Fruit fly (Drosophila melanogaster) Kc167 (cell line): Measurements from ENCODE around the gene IntS12.

Experiments
- Myc ChIP-seq: fragments of >200 bp; optimal IDR thresholded peaks from 2 replicates; lab custom pipeline; 2017; ENCODE audit warnings: missing external identifiers
- Sin3A ChIP-seq: fragments of >200 bp; optimal IDR thresholded peaks from 2 replicates; lab custom pipeline; 2018; ENCODE audit warnings: missing external identifiers
- h ChIP-seq: fragments of >200 bp; optimal IDR thresholded peaks from 3 replicates; lab custom pipeline; 2018; ENCODE audit warnings: missing external identifiers
- insv ChIP-seq: fragments of >200 bp; optimal IDR thresholded peaks from 3 replicates; lab custom pipeline; 2018; ENCODE audit warnings: missing external identifiers
- psq ChIP-seq: fragments of >200 bp; optimal IDR thresholded peaks from 2 replicates; lab custom pipeline; 2017; ENCODE audit warnings: missing external identifiers
- ttk ChIP-seq: sonication (Bioruptor generic); optimal IDR thresholded peaks from 2 replicates; lab custom pipeline; 2017; ENCODE audit warnings: missing external identifiers

DNA sequence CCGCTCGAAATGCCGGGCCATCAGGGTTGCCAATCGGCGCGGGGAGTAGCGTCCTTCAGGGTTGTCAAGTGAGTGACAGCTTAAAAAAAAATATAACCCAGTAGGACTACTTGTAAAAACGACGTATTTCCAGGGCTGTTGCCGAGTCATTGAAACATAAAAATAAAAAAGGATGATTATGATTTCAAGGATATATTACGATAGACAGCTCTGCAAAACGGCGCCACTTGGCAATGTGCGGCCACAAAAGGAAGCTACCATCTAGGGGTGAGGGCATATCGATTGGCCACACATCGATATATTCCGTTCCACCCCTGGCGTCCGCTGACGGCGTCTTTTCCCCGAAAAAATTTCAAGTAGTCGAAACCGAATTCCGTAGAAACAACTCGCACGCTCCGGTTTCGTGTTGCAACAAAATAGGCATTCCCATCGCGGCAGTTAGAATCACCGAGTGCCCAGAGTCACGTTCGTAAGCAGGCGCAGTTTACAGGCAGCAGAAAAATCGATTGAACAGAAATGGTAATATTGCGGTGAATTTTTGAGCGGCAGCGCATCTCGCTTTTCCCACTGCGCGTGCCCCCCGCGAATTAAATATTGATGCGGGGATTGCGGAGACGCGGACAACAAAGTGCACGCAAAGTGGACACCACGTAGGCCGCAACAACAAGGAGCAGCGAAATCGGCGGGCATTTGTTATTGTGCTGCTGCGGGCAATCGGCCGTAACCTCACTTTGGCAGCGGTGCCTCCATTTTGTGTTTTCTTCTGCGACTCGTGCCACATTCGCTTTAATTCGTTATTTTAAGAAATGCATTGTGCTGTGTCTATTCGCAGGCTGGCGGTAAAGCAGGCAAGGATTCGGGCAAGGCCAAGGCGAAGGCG, 3.6 kb downstream of the IntS12 start, which contains the start of the genes ball and His2Av:
- TF ChIP-seq ttk (lab: Kevin White, UChicago) (no peak), h (lab: Kevin White, UChicago) (no peak), Myc (lab: Kevin White, UChicago) (no peak), psq (no peak), Sin3A (no peak), insv (lab: Kevin White, UChicago) (no peak)
